Fruit fly (Drosophila melanogaster): ENCODE results near the gene spoon.

spoon gene

DNA sequence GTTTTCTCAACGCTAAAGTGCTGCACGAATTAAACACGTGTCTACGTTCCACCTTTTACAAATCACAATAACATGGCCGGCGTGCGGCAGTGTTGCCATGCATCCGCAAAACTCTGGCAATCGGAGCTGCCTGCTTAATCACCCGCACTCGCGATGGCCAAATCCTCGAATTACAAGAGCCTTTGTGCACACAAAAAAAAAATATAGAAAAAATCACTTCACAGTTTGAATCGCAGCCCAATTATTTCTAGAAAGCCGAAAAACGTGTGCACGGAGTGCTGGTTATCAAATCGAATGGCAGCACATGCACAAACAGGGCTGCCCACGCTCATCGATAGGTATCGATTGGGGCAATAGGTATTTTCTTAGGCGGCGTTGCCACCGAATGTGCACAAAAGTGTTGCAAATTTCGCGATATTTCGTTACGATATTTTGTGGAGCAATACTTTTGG is at the start of gene spoon (continued):
- TF ChIP-seq stwl (tag; optimal IDR thresholded peaks at IDR 0.05) (peak; percentile 46), Ravus (GFP tag; IDR thresholded peaks at IDR 0.05) (no peak), CG9876 (GFP tag; optimal IDR thresholded peaks at IDR 0.05) (peak; percentile 37), CG13624 (GFP tag; optimal IDR thresholded peaks at IDR 0.05) (peak; percentile 33), ash1 (GFP tag; optimal IDR thresholded peaks at IDR 0.05) (no peak), CG4328 (GFP tag; optimal IDR thresholded peaks at IDR 0.05) (no peak), CG17829 (tag; optimal IDR thresholded peaks at IDR 0.05) (no peak), salm (tag; optimal IDR thresholded peaks at IDR 0.05) (no peak), Oaz (GFP tag; IDR thresholded peaks at IDR 0.05) (no peak), crol (GFP tag; IDR thresholded peaks at IDR 0.05) (no peak), inv (GFP tag; IDR thresholded peaks at IDR 0.05; ENCODE audit: partially characterized antibody) (peak; percentile 96), Dip2 (GFP tag; IDR thresholded peaks at IDR 0.05) (no peak), pb (GFP tag; optimal IDR thresholded peaks at IDR 0.05) (no peak), NC2α (GFP tag; optimal IDR thresholded peaks at IDR 0.05) (no peak), sim (GFP tag; IDR thresholded peaks at IDR 0.05) (no peak), Dbx (GFP tag; IDR thresholded peaks at IDR 0.05) (peak; percentile 62), bigmax (GFP tag; optimal IDR thresholded peaks at IDR 0.05) (peak; percentile 63), corto (GFP tag; optimal IDR thresholded peaks at IDR 0.05) (no peak), Scr (GFP tag; IDR thresholded peaks at IDR 0.05; ENCODE audit: partially characterized antibody) (peak; percentile 93), CG11247 (GFP tag; IDR thresholded peaks at IDR 0.05) (peak; percentile 55), CG4617 (GFP tag; optimal IDR thresholded peaks at IDR 0.05; ENCODE audit: borderline replicate concordance) (peak; percentile 63), Lhr (GFP tag; optimal IDR thresholded peaks at IDR 0.05) (peak; percentile 47), pita (GFP tag; optimal IDR thresholded peaks at IDR 0.05) (no peak), CG12942 (GFP tag; optimal IDR thresholded peaks at IDR 0.05) (peak; percentile 5), CG8281 (tag; optimal IDR thresholded peaks at IDR 0.05) (no peak), CG33213 (GFP tag; optimal IDR thresholded peaks at IDR 0.05) (peak; percentile 50), bab2 (GFP tag; optimal IDR thresholded peaks at IDR 0.05) (peak; percentile 22), pnt (GFP tag; optimal IDR thresholded peaks at IDR 0.05) (no peak), repo (GFP tag; optimal IDR thresholded peaks at IDR 0.05) (peak; percentile 61), gfzf (GFP tag; optimal IDR thresholded peaks at IDR 0.05) (peak; percentile 48), sr (GFP tag; IDR thresholded peaks at IDR 0.05) (peak; percentile 41; the same call in 1 of the 3 replicates), en (GFP tag; optimal IDR thresholded peaks at IDR 0.05) (no peak), CG3838 (GFP tag; optimal IDR thresholded peaks at IDR 0.05) (no peak), NC2β (GFP tag; optimal IDR thresholded peaks at IDR 0.05) (no peak), Camta (GFP tag; optimal IDR thresholded peaks at IDR 0.05) (no peak), Pdp1 (GFP tag; optimal IDR thresholded peaks at IDR 0.05) (peak; percentile 17 to 20), lab (GFP tag; optimal IDR thresholded peaks at IDR 0.05) (peak; percentile 19), CG14710 (tag; optimal IDR thresholded peaks at IDR 0.05) (peak; percentile 89), CG1647 (GFP tag; optimal IDR thresholded peaks at IDR 0.05) (no peak), schlank (tag; optimal IDR thresholded peaks at IDR 0.05) (no peak), vvl (GFP tag; IDR thresholded peaks at IDR 0.05) (peak; percentile 39; the same call in 1 of the 2 replicates), klu (GFP tag; IDR thresholded peaks at IDR 0.05) (0 out of 2 replicates have a peak, but pooled peaks have one; percentile 49), CG12155 (GFP tag; optimal IDR thresholded peaks at IDR 0.05) (no peak), CG17802 (tag; optimal IDR thresholded peaks at IDR 0.05) (peak; percentile 9), CG18764 (GFP tag; optimal IDR thresholded peaks at IDR 0.05) (no peak), dati (GFP tag; IDR thresholded peaks at IDR 0.05) (no peak), Hr39 (optimal IDR thresholded peaks at IDR 0.05) (no peak), CG7745 (tag; optimal IDR thresholded peaks at IDR 0.05) (no peak), CG12236 (GFP tag; optimal IDR thresholded peaks at IDR 0.05) (peak; percentile 11), Mrtf (GFP tag; IDR thresholded peaks at IDR 0.05) (no peak), CG10147 (GFP tag; optimal IDR thresholded peaks at IDR 0.05) (no peak), CG18262 (tag; optimal IDR thresholded peaks at IDR 0.05) (no peak)
